Fruit fly (Drosophila melanogaster): ENCODE data around the gene LysX.
A peak's percentile ranks its signal among the peaks of the same experiment; 100 is the strongest.

Gene LysX

DNA sequence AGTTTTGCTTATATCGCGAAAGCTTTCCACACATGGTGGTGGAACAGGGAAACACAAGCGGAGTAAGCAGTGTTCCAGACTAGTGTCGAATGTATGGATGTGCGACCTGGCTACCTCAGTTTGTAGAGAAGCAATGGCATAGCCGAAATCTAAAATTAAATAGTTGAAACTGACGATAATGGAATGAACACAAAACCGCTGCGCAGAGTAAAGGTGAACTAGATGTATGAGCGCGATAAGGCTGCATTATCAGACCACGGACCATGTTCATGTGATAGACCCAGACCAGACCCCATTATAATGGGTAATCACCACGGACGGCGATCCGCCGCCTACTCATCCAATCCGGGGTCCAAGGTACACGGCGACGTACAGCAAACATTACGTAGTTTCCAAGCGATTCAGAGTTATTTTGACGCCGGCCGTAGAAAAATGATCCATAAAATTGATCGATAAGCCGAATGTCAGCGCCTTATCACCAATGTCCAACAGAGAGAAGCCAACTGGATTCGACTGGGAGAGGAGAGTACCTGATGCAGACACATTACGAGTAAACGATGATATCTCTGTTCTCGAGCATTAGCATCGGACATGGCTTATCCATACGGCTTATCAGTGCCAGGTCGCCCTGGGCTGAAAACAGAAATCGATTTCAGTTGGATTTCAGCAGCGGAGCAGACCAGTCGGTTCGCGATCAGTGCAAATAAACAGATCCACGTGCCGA is 6.0 kb downstream of the LysX start, which contains the start of gene CG13912 (continued):
- TF ChIP-seq so (GFP tag; IDR thresholded peaks at IDR 0.05), result no peak
- TF ChIP-seq C15 (GFP tag; IDR thresholded peaks at IDR 0.05), result no peak
- TF ChIP-seq ewg (GFP tag; optimal IDR thresholded peaks at IDR 0.05), result no peak
- TF ChIP-seq CG14965 (GFP tag; optimal IDR thresholded peaks at IDR 0.05; ENCODE audit: borderline replicate concordance), result no peak
- TF ChIP-seq CG17912 (GFP tag; optimal IDR thresholded peaks at IDR 0.05), result no peak
- TF ChIP-seq ab (GFP tag; optimal IDR thresholded peaks at IDR 0.05), result no peak

DNA sequence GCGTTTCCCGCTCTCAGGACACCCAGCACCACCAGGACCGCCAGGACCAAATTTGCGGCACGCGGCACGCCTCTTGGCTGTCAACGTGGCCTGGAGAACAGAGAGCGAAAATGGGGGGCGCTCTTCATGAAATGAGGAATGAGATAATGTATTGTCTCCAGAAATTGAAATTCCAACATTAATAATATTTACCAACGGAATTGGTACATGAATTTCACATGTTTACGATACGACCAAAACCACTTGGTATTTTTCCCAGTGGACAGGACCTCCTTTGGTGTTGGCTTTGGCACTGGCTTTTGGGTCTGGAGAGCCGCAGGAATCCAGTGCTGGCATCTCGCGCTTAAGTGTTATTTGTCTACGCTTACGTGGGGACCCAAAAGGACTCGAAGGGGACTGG is 11.6 kb downstream of the LysX start:
- TF ChIP-seq bsh (GFP tag; optimal IDR thresholded peaks at IDR 0.05) (no peak), tup (GFP tag; optimal IDR thresholded peaks at IDR 0.05) (no peak), Doc2 (GFP tag; IDR thresholded peaks at IDR 0.05) (no peak), CG3995 (GFP tag; optimal IDR thresholded peaks at IDR 0.05) (no peak), usp (GFP tag; optimal IDR thresholded peaks at IDR 0.05) (no peak), CG8281 (tag; optimal IDR thresholded peaks at IDR 0.05) (no peak), CG17802 (tag; optimal IDR thresholded peaks at IDR 0.05) (no peak), sim (GFP tag; IDR thresholded peaks at IDR 0.05) (no peak), CG12299 (tag; optimal IDR thresholded peaks at IDR 0.05) (no peak), dpn (GFP tag; optimal IDR thresholded peaks at IDR 0.05) (no peak), CG9215 (GFP tag; IDR thresholded peaks at IDR 0.05) (peak; percentile 37; the same call in 1 of the 2 replicates), CG32767 (GFP tag; IDR thresholded peaks at IDR 0.05) (no peak), Fer3 (tag; optimal IDR thresholded peaks at IDR 0.05) (peak; percentile 7), dati (GFP tag; IDR thresholded peaks at IDR 0.05) (no peak), Neu2 (GFP tag; optimal IDR thresholded peaks at IDR 0.05; ENCODE audit: borderline replicate concordance) (no peak), tin (GFP tag; optimal IDR thresholded peaks at IDR 0.05) (no peak), wdn (GFP tag; IDR thresholded peaks at IDR 0.05) (no peak), croc (GFP tag; conservative IDR thresholded peaks at IDR 0.05) (no peak), CG1233 (GFP tag; optimal IDR thresholded peaks at IDR 0.05) (no peak), shn (GFP tag; optimal IDR thresholded peaks at IDR 0.05) (no peak), Hmr (GFP tag; optimal IDR thresholded peaks at IDR 0.05) (peak; percentile 29), gcm2 (GFP tag; optimal IDR thresholded peaks at IDR 0.05) (no peak), CG6791 (GFP tag; IDR thresholded peaks at IDR 0.05; ENCODE audit: partially characterized antibody) (no peak), luna (GFP tag; optimal IDR thresholded peaks at IDR 0.05) (no peak), en (GFP tag; optimal IDR thresholded peaks at IDR 0.05) (no peak), amos (GFP tag; IDR thresholded peaks at IDR 0.05; ENCODE audit: partially characterized antibody) (no peak), disco-r (GFP tag; optimal IDR thresholded peaks at IDR 0.05) (no peak), cg (GFP tag; optimal IDR thresholded peaks at IDR 0.05) (no peak), Scr (GFP tag; IDR thresholded peaks at IDR 0.05; ENCODE audit: partially characterized antibody) (no peak), Hsf (GFP tag; optimal IDR thresholded peaks at IDR 0.05) (no peak), hkb (optimal IDR thresholded peaks at IDR 0.05) (no peak), hkb (GFP tag; IDR thresholded peaks at IDR 0.05) (no peak), H2.0 (GFP tag; IDR thresholded peaks at IDR 0.05) (peak; percentile 16; the same call in 1 of the 2 replicates), CG14014 (GFP tag; IDR thresholded peaks at IDR 0.05) (0 out of 2 replicates have a peak, but pooled peaks have one; percentile 44), danr (GFP tag; IDR thresholded peaks at IDR 0.05) (no peak), Fer1 (GFP tag; optimal IDR thresholded peaks at IDR 0.05) (no peak), HLH3B (GFP tag; IDR thresholded peaks at IDR 0.05) (no peak), br (optimal IDR thresholded peaks at IDR 0.05) (no peak), Elba2 (GFP tag; optimal IDR thresholded peaks at IDR 0.05) (no peak), Bdp1 (GFP tag; optimal IDR thresholded peaks at IDR 0.05) (no peak), Antp (GFP tag; optimal IDR thresholded peaks at IDR 0.05) (peak; percentile 5), vvl (GFP tag; IDR thresholded peaks at IDR 0.05) (0 out of 2 replicates have a peak, but pooled peaks have one; percentile 13), dmrt99B (tag; optimal IDR thresholded peaks at IDR 0.05) (peak; percentile 29), CG17361 (GFP tag; IDR thresholded peaks at IDR 0.05) (no peak)
